Worm (Caenorhabditis elegans) whole organism, L2 larva: Measurements from ENCODE around the gene B0244.10.

Experiments used
- C34F6.9 ChIP-seq: fragments of 150-350 bp; optimal IDR thresholded peaks from 2 replicates; lab custom pipeline; 2014; ENCODE audit warnings: missing biosample characterization, missing genetic modification characterization
- F13H6.1 ChIP-seq: sonication (generic microtip); optimal IDR thresholded peaks from 2 replicates; lab custom pipeline; 2016; ENCODE audit warnings: missing genetic modification characterization, missing compliant biosample characterization
- R02D3.7 ChIP-seq: fragments of 150-350 bp; optimal IDR thresholded peaks from 2 replicates; lab custom pipeline; 2014; ENCODE audit warnings: missing biosample characterization, missing genetic modification characterization
- ZK546.5 ChIP-seq: sonication (generic microtip); optimal IDR thresholded peaks from 2 replicates; lab custom pipeline; 2017; ENCODE audit warnings: missing biosample characterization, missing genetic modification characterization
- alr-1 ChIP-seq: fragments of 150-350 bp; optimal IDR thresholded peaks from 2 replicates; lab custom pipeline; 2014; ENCODE audit warnings: missing biosample characterization, missing genetic modification characterization
- aly-2 ChIP-seq: fragments of 150-350 bp; optimal IDR thresholded peaks from 2 replicates; lab custom pipeline; 2014; ENCODE audit warnings: missing biosample characterization, missing genetic modification characterization
- ama-1 ChIP-seq: fragments of 150-350 bp; optimal IDR thresholded peaks from 2 replicates; lab custom pipeline; 2018; ENCODE audit warnings: inconsistent platforms
- blmp-1 ChIP-seq: sonication (generic microtip); optimal IDR thresholded peaks from 2 replicates; lab custom pipeline; 2017; ENCODE audit warnings: missing genetic modification characterization, mild to moderate bottlenecking, missing compliant biosample characterization, antibody characterized with exemption, moderate library complexity; ENCODE audit not compliant: insufficient read depth
- ceh-16 ChIP-seq: fragments of 150-350 bp; optimal IDR thresholded peaks from 2 replicates; lab custom pipeline; 2014; ENCODE audit warnings: missing biosample characterization, missing genetic modification characterization
- ceh-82 ChIP-seq: fragments of 150-350 bp; optimal IDR thresholded peaks from 2 replicates; lab custom pipeline; 2014; ENCODE audit warnings: missing biosample characterization, missing genetic modification characterization
- crh-2 ChIP-seq: sonication (generic microtip); optimal IDR thresholded peaks from 2 replicates; lab custom pipeline; 2017; ENCODE audit warnings: missing biosample characterization, missing genetic modification characterization
- egl-27 ChIP-seq: sonication (generic microtip); optimal IDR thresholded peaks from 3 replicates; lab custom pipeline; 2017; ENCODE audit warnings: missing biosample characterization, missing genetic modification reagents, missing genetic modification characterization
- elt-1 ChIP-seq: fragments of 150-350 bp; optimal IDR thresholded peaks from 2 replicates; lab custom pipeline; 2014; ENCODE audit warnings: missing biosample characterization, missing genetic modification characterization
- elt-3 ChIP-seq: sonication (generic microtip); optimal IDR thresholded peaks from 2 replicates; lab custom pipeline; 2017; ENCODE audit warnings: missing biosample characterization, missing genetic modification characterization
- fos-1 ChIP-seq: fragments of 150-350 bp; optimal IDR thresholded peaks from 2 replicates; lab custom pipeline; 2014; ENCODE audit warnings: missing biosample characterization, missing genetic modification characterization
- gmeb-1 ChIP-seq: fragments of 150-350 bp; optimal IDR thresholded peaks from 2 replicates; lab custom pipeline; 2014; ENCODE audit warnings: missing biosample characterization, missing genetic modification characterization
- lin-11 ChIP-seq: fragments of 150-350 bp; sonication (generic microtip); optimal IDR thresholded peaks from 2 replicates; lab custom pipeline; 2014; ENCODE audit warnings: missing biosample characterization, missing genetic modification characterization, inconsistent platforms, mixed read lengths
- lin-13 ChIP-seq: fragments of 150-350 bp; optimal IDR thresholded peaks from 2 replicates; lab custom pipeline; 2014; ENCODE audit warnings: missing biosample characterization, missing genetic modification reagents, missing genetic modification characterization
- lsy-2 ChIP-seq, 2 experiments: fragments of 150-350 bp in 1 of 2; sonication (generic microtip) in 1 of 2; optimal IDR thresholded peaks; 2 replicates each; lab custom pipeline; 2014 to 2017; ENCODE audit warnings: missing biosample characterization in 2 of 2, missing genetic modification characterization in 2 of 2
- mab-5 ChIP-seq: fragments of 150-350 bp; optimal IDR thresholded peaks from 2 replicates; lab custom pipeline; 2014; ENCODE audit warnings: missing biosample characterization, missing genetic modification characterization
- mdl-1 ChIP-seq, 2 experiments: fragments of 150-350 bp in 1 of 2; sonication (generic microtip) in 1 of 2; optimal IDR thresholded peaks; 2 replicates each; lab custom pipeline; 2017; ENCODE audit warnings: missing biosample characterization in 2 of 2, missing genetic modification characterization in 2 of 2
- nhr-10 ChIP-seq: sonication (generic microtip); optimal IDR thresholded peaks from 2 replicates; lab custom pipeline; 2017; ENCODE audit warnings: missing biosample characterization, missing genetic modification characterization
- nhr-11 ChIP-seq: fragments of 150-350 bp; optimal IDR thresholded peaks from 2 replicates; lab custom pipeline; 2014; ENCODE audit warnings: missing biosample characterization, missing genetic modification characterization
- nhr-12 ChIP-seq: fragments of 150-350 bp; optimal IDR thresholded peaks from 2 replicates; lab custom pipeline; 2014; ENCODE audit warnings: missing biosample characterization, missing genetic modification characterization
- nhr-129 ChIP-seq: fragments of 150-350 bp; optimal IDR thresholded peaks from 2 replicates; lab custom pipeline; 2014; ENCODE audit warnings: missing biosample characterization, missing genetic modification characterization
- nhr-21 ChIP-seq: fragments of 150-350 bp; optimal IDR thresholded peaks from 2 replicates; lab custom pipeline; 2014; ENCODE audit warnings: missing biosample characterization, missing genetic modification characterization
- nhr-23 ChIP-seq: fragments of 150-350 bp; optimal IDR thresholded peaks from 2 replicates; lab custom pipeline; 2014; ENCODE audit warnings: missing biosample characterization, missing genetic modification reagents, missing genetic modification characterization
- nhr-25 ChIP-seq: fragments of 150-350 bp; sonication (generic microtip); optimal IDR thresholded peaks from 3 replicates; lab custom pipeline; 2014; ENCODE audit warnings: missing biosample characterization, missing genetic modification characterization
- nhr-77 ChIP-seq: fragments of 150-350 bp; optimal IDR thresholded peaks from 2 replicates; lab custom pipeline; 2014; ENCODE audit warnings: missing biosample characterization, missing genetic modification characterization
- peb-1 ChIP-seq: fragments of 150-350 bp; optimal IDR thresholded peaks from 2 replicates; lab custom pipeline; 2014; ENCODE audit warnings: missing biosample characterization, missing genetic modification characterization
- sem-4 ChIP-seq: fragments of 150-350 bp; optimal IDR thresholded peaks from 2 replicates; lab custom pipeline; 2014; ENCODE audit warnings: missing biosample characterization, missing genetic modification reagents, missing genetic modification characterization
- skn-1 ChIP-seq: sonication (generic microtip); optimal IDR thresholded peaks from 2 replicates; lab custom pipeline; 2017; ENCODE audit warnings: missing biosample characterization, missing genetic modification characterization
- sma-3 ChIP-seq: sonication (generic microtip); optimal IDR thresholded peaks from 2 replicates; lab custom pipeline; 2016; ENCODE audit warnings: missing genetic modification reagents, missing genetic modification characterization, missing compliant biosample characterization
- sma-9 ChIP-seq, 2 experiments: fragments of 150-350 bp in 1 of 2; sonication (generic microtip) in 1 of 2; optimal IDR thresholded peaks; 2 replicates each; lab custom pipeline; 2014 to 2016; ENCODE audit warnings: missing genetic modification characterization in 2 of 2, mild to moderate bottlenecking in 1 of 2, missing biosample characterization in 1 of 2, missing compliant biosample characterization in 1 of 2, missing genetic modification reagents in 1 of 2, moderate library complexity in 1 of 2
- unc-55 ChIP-seq: fragments of 150-350 bp; sonication (generic microtip); optimal IDR thresholded peaks from 3 replicates; lab custom pipeline; 2014; ENCODE audit warnings: missing biosample characterization, missing genetic modification reagents, missing genetic modification characterization
- unc-62 ChIP-seq: fragments of 150-350 bp; optimal IDR thresholded peaks from 2 replicates; lab custom pipeline; 2014; ENCODE audit warnings: missing biosample characterization, missing genetic modification reagents, missing genetic modification characterization
- zag-1 ChIP-seq: fragments of 150-350 bp; optimal IDR thresholded peaks from 2 replicates; lab custom pipeline; 2014; ENCODE audit warnings: missing biosample characterization, missing genetic modification characterization
- ztf-1 ChIP-seq: fragments of 200-800 bp; sonication (Bioruptor generic); conservative IDR thresholded peaks from 2 replicates; pipeline ENCODE4 v1.3.6; 2022; ENCODE audit warnings: missing genetic modification characterization, missing compliant biosample characterization
- ztf-11 ChIP-seq: sonication (generic microtip); optimal IDR thresholded peaks from 2 replicates; lab custom pipeline; 2017; ENCODE audit warnings: missing biosample characterization, missing genetic modification characterization
- ztf-4 ChIP-seq: fragments of 150-350 bp; optimal IDR thresholded peaks from 2 replicates; lab custom pipeline; 2014; ENCODE audit warnings: missing biosample characterization, missing genetic modification characterization

B0244.10 gene

ce11 chrIII:5721888-5722287 lies 13.1 kb upstream of the B0244.10 start:
- TF ChIP-seq nhr-12 (tag; lab: Kevin White, UChicago) = no peak
- peak; percentile 18 for TF ChIP-seq skn-1
- TF ChIP-seq unc-62 (GFP tag; lab: Kevin White, UChicago) = no peak
- TF ChIP-seq lin-13 (GFP tag; lab: Kevin White, UChicago) = peak; percentile 52
- TF ChIP-seq peb-1 = no peak
- no peak for TF ChIP-seq nhr-77 (tag; lab: Kevin White, UChicago)
- TF ChIP-seq alr-1 (tag; lab: Kevin White, UChicago) = no peak
- no peak for TF ChIP-seq ceh-16 (tag; lab: Kevin White, UChicago)
- TF ChIP-seq R02D3.7 (tag; lab: Kevin White, UChicago) = peak; percentile 17
- TF ChIP-seq fos-1 (tag; lab: Kevin White, UChicago) = peak; percentile 87
- TF ChIP-seq nhr-11 (tag; lab: Kevin White, UChicago) = no peak
- no peak for TF ChIP-seq nhr-10 (tag; lab: Kevin White, UChicago)
- no peak for TF ChIP-seq ama-1 (lab: Kevin White, UChicago)
- TF ChIP-seq unc-55 (GFP tag; lab: Kevin White, UChicago) = peak; percentile 61
- TF ChIP-seq C34F6.9 (tag; lab: Kevin White, UChicago) = peak; percentile 68
- TF ChIP-seq sma-9 (GFP tag; optimal IDR thresholded peaks at IDR 0.05; lab: Kevin White, UChicago) = peak; percentile 93
- no peak for TF ChIP-seq sma-9 (tag; optimal IDR thresholded peaks at IDR 0.05; lab: Kevin White, UChicago)
- TF ChIP-seq gmeb-1 (tag; lab: Kevin White, UChicago) = peak; percentile 90
- no peak for TF ChIP-seq mdl-1 (tag; optimal IDR thresholded peaks at IDR 0.05; lab: Kevin White, UChicago)
- TF ChIP-seq ceh-82 = no peak
- no peak for TF ChIP-seq zag-1 (tag; lab: Kevin White, UChicago)
- TF ChIP-seq egl-27 (tag; lab: Kevin White, UChicago) = no peak
- peak; percentile 71 for TF ChIP-seq F13H6.1 (tag; lab: Kevin White, UChicago)
- no peak for TF ChIP-seq nhr-23
- TF ChIP-seq sma-3 = peak; percentile 84
- TF ChIP-seq mab-5 (tag; lab: Kevin White, UChicago) = no peak
- no peak for TF ChIP-seq elt-3 (tag; lab: Kevin White, UChicago)
- peak; percentile 28 for TF ChIP-seq blmp-1 (tag; lab: Kevin White, UChicago)
- no peak for TF ChIP-seq ztf-11 (tag; lab: Kevin White, UChicago)
- peak; percentile 59 for TF ChIP-seq ztf-4 (tag; lab: Kevin White, UChicago)
- TF ChIP-seq crh-2 (tag; lab: Kevin White, UChicago) = peak; percentile 66
- TF ChIP-seq lin-11 (tag; lab: Kevin White, UChicago) = peak; percentile 27
- TF ChIP-seq nhr-21 (tag; lab: Kevin White, UChicago) = peak; percentile 31
- TF ChIP-seq nhr-129 = peak; percentile 15
- TF ChIP-seq nhr-25 (tag; lab: Kevin White, UChicago) = peak; percentile 24
- TF ChIP-seq lsy-2 (tag; optimal IDR thresholded peaks at IDR 0.05; lab: Kevin White, UChicago) = peak; percentile 34 to 80
- TF ChIP-seq sem-4 (tag; lab: Kevin White, UChicago) = peak; percentile 74

- TF ChIP-seq nhr-12 (tag; lab: Kevin White, UChicago) = no peak
- TF ChIP-seq ztf-4 (tag; lab: Kevin White, UChicago) = no peak
- TF ChIP-seq aly-2 = no peak
- TF ChIP-seq zag-1 (tag; lab: Kevin White, UChicago) = no peak
- no peak for TF ChIP-seq R02D3.7 (tag; lab: Kevin White, UChicago)
- no peak for TF ChIP-seq ZK546.5
- no peak for TF ChIP-seq sem-4 (tag; lab: Kevin White, UChicago)
- no peak for TF ChIP-seq elt-3 (tag; lab: Kevin White, UChicago)
- no peak for TF ChIP-seq fos-1 (tag; lab: Kevin White, UChicago)
- TF ChIP-seq elt-1 (tag; lab: Kevin White, UChicago) = no peak
- TF ChIP-seq skn-1 = no peak
- TF ChIP-seq gmeb-1 (tag; lab: Kevin White, UChicago) = no peak
- no peak for TF ChIP-seq crh-2 (tag; lab: Kevin White, UChicago)
- no peak for TF ChIP-seq alr-1 (tag; lab: Kevin White, UChicago)
- no peak for TF ChIP-seq nhr-25 (tag; lab: Kevin White, UChicago)
- no peak for TF ChIP-seq C34F6.9 (tag; lab: Kevin White, UChicago)
Measured at ce11 chrIII:5722550-5722949, 12.4 kb upstream of the B0244.10 start, which contains the start of gene wrm-1. TSS of gene wrm-1 (plus strand) at chrIII:5722850.

- no peak for TF ChIP-seq lin-13 (GFP tag; lab: Kevin White, UChicago)
- no peak for TF ChIP-seq skn-1
- TF ChIP-seq elt-3 (tag; lab: Kevin White, UChicago) = no peak
- TF ChIP-seq peb-1 = no peak
- TF ChIP-seq fos-1 (tag; lab: Kevin White, UChicago) = no peak
- no peak for TF ChIP-seq C34F6.9 (tag; lab: Kevin White, UChicago)
- no peak for TF ChIP-seq ztf-1 (GFP tag; lab: Robert Waterston, UW)
- no peak for TF ChIP-seq nhr-12 (tag; lab: Kevin White, UChicago)
Measured at ce11 chrIII:5727827-5728226, 7.1 kb upstream of the B0244.10 start, which contains the start of gene egg-1. TSS of gene egg-1 (plus strand) at chrIII:5728180.
